Worm (Caenorhabditis elegans): ENCODE data around the gene cutc-1.
A peak's percentile ranks its signal among the peaks of the same experiment; 100 is the strongest.

Gene cutc-1

ce11 chrIII:8370846-8371257 lies 32.6 kb downstream of the cutc-1 start:
- TF ChIP-seq ceh-62 (tag; optimal IDR thresholded peaks at IDR 0.05), result no peak
- TF ChIP-seq hlh-11 (tag; optimal IDR thresholded peaks at IDR 0.05), result peak; percentile 60
- TF ChIP-seq nhr-28 (tag; optimal IDR thresholded peaks at IDR 0.05), result peak; percentile 53
- TF ChIP-seq daf-8 (GFP tag; IDR thresholded peaks at IDR 0.05), result no peak
- peak; percentile 20 for TF ChIP-seq mes-2 (tag; optimal IDR thresholded peaks at IDR 0.05; ENCODE audit: poor library complexity, severe bottlenecking)
- TF ChIP-seq madf-9 (GFP tag; conservative IDR thresholded peaks at IDR 0.05), result no peak
- no peak for TF ChIP-seq T20F7.1 (GFP tag; optimal IDR thresholded peaks at IDR 0.05)
- no peak for TF ChIP-seq attf-4 (tag; optimal IDR thresholded peaks at IDR 0.05)
- TF ChIP-seq nhr-48 (tag; optimal IDR thresholded peaks at IDR 0.05), result peak; percentile 36
- TF ChIP-seq daf-16 (GFP tag; optimal IDR thresholded peaks at IDR 0.05), result no peak
- peak; percentile 80 for TF ChIP-seq daf-16 (tag; optimal IDR thresholded peaks at IDR 0.05)
- no peak for TF ChIP-seq F44E2.7 (GFP tag; IDR thresholded peaks at IDR 0.05)
- TF ChIP-seq mdl-1 (tag; optimal IDR thresholded peaks at IDR 0.05), result peak; percentile 17 to 88
- TF ChIP-seq lin-13 (GFP tag; optimal IDR thresholded peaks at IDR 0.05), result no peak
- TF ChIP-seq ztf-11 (tag; optimal IDR thresholded peaks at IDR 0.05), result no peak
- no peak; the same call in 1 of the 2 replicates for TF ChIP-seq pha-4 (GFP tag; IDR thresholded peaks at IDR 0.05)
- no peak for TF ChIP-seq pha-4 (tag; optimal IDR thresholded peaks at IDR 0.05)
- peak in 1 of 2 experiments; percentile 37 for TF ChIP-seq lsy-2 (tag; optimal IDR thresholded peaks at IDR 0.05)
- peak; percentile 6 for TF ChIP-seq nhr-77 (tag; optimal IDR thresholded peaks at IDR 0.05)
- peak; percentile 72 for TF ChIP-seq dve-1 (tag; optimal IDR thresholded peaks at IDR 0.05; ENCODE audit: insufficient read depth)
- no peak for TF ChIP-seq egl-43 (GFP tag; IDR thresholded peaks at IDR 0.05)
- TF ChIP-seq lin-39 (tag; optimal IDR thresholded peaks at IDR 0.05), result no peak
- TF ChIP-seq unc-130 (GFP tag; optimal IDR thresholded peaks at IDR 0.05), result no peak
- TF ChIP-seq nhr-102 (tag; optimal IDR thresholded peaks at IDR 0.05), result no peak
- no peak for TF ChIP-seq mxl-2 (GFP tag; conservative IDR thresholded peaks at IDR 0.05)
- peak; percentile 57; the same call in 1 of the 2 replicates for TF ChIP-seq dmd-6 (GFP tag; IDR thresholded peaks at IDR 0.05)
- peak; percentile 80 for TF ChIP-seq hlh-30 (tag; optimal IDR thresholded peaks at IDR 0.05; ENCODE audit: insufficient read depth)
- peak; percentile 14 for TF ChIP-seq pqm-1 (tag; optimal IDR thresholded peaks at IDR 0.05)
- no peak for TF ChIP-seq spr-1 (tag; optimal IDR thresholded peaks at IDR 0.05)
- no peak for TF ChIP-seq F26F4.8 (GFP tag; conservative IDR thresholded peaks at IDR 0.05)
- no peak for TF ChIP-seq nhr-41 (GFP tag; IDR thresholded peaks at IDR 0.05)
- TF ChIP-seq mdt-29 (GFP tag; IDR thresholded peaks at IDR 0.05), result no peak
- no peak for TF ChIP-seq nhr-76 (tag; optimal IDR thresholded peaks at IDR 0.05)
- TF ChIP-seq egl-27 (tag; optimal IDR thresholded peaks at IDR 0.05), result no peak
- TF ChIP-seq spr-3 (GFP tag; optimal IDR thresholded peaks at IDR 0.05), result no peak
- 0 out of 2 replicates have a peak, but pooled peaks have one; percentile 14 for TF ChIP-seq hmg-1.1 (GFP tag; IDR thresholded peaks at IDR 0.05)
- TF ChIP-seq ceh-28 (tag; optimal IDR thresholded peaks at IDR 0.05), result no peak
- no peak for TF ChIP-seq unc-62 (GFP tag; optimal IDR thresholded peaks at IDR 0.05 in 1 of 2)
- no peak for TF ChIP-seq unc-62 (tag; optimal IDR thresholded peaks at IDR 0.05)
- peak in 1 of 2 experiments; percentile 24 for TF ChIP-seq hif-1 (tag; optimal IDR thresholded peaks at IDR 0.05)
- peak; percentile 55 for TF ChIP-seq mep-1 (tag; optimal IDR thresholded peaks at IDR 0.05)
- no peak for TF ChIP-seq nhr-42 (GFP tag; IDR thresholded peaks at IDR 0.05)
- TF ChIP-seq snpc-4 (tag; optimal IDR thresholded peaks at IDR 0.05), result no peak
- TF ChIP-seq nhr-6 (tag; optimal IDR thresholded peaks at IDR 0.05), result peak; percentile 44
- no peak for TF ChIP-seq fos-1 (tag; optimal IDR thresholded peaks at IDR 0.05)
- TF ChIP-seq nhr-111 (GFP tag; optimal IDR thresholded peaks at IDR 0.05), result no peak
- TF ChIP-seq arid-1 (GFP tag; conservative IDR thresholded peaks at IDR 0.05), result no peak
- TF ChIP-seq php-3 (GFP tag; IDR thresholded peaks at IDR 0.05), result peak; percentile 49; the same call in 1 of the 2 replicates
- TF ChIP-seq nhr-11 (tag; optimal IDR thresholded peaks at IDR 0.05), result no peak
- TF ChIP-seq unc-39 (tag; optimal IDR thresholded peaks at IDR 0.05), result no peak
- no peak for TF ChIP-seq F49E8.2 (tag; optimal IDR thresholded peaks at IDR 0.05; ENCODE audit: borderline replicate concordance)
- no peak for TF ChIP-seq rbr-2 (tag; optimal IDR thresholded peaks at IDR 0.05)
- no peak for TF ChIP-seq R02D3.7 (tag; optimal IDR thresholded peaks at IDR 0.05)

Measured in whole organism, L4 larva.